Fruit fly (Drosophila melanogaster): ENCODE measurements around the gene CenG1A.

Gene CenG1A

DNA sequence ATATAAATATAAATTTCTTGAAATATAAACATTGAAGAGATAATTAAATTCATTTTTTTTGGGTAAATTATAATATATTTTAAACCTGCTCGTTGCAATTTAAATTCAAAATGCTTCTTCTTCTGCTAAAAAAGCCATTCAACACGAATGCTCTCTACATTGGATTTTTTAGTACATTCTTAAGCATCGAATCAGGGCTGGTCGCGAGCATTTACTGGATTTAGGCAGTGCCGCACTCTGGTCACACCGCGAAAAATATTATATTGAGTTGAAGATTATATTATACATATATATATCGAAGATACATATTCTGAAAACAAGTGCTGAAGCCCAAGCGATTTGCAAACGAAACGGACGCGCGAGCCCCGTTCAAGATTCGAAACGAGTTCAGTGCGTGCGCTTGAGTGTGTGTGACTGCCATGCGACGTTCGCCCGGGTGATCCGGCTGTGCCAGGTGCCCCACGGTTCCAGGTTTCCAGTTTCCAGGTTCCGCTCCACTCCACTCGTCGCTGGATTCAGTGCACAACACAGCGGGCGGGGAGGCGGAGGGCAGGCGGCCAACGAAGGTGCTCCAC is 21.7 kb upstream of the CenG1A start, which contains the start of gene Sos (continued):
- TF ChIP-seq CG14667 (GFP tag; IDR thresholded peaks at IDR 0.05): no peak

DNA sequence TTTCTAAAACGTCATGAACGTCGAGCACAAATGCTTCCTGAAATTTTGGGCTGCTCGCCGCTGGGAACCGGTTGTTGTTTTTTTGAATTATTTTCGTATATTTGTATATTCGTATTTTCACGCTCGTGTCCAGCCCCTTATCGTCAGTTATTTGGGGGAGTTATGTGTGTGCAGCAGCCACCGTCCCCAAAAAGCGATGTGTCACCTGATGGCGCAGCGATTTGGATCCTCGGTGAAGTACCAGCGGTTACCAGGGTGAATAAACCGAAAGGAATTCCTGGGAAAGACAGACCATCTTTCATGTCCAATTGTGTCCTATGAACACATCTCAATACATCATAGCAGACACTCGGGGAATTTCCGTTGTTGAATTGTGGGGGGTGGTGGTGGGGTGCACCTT is 15.2 kb upstream of the CenG1A start:
- TF ChIP-seq CG14710 (tag; optimal IDR thresholded peaks at IDR 0.05) (no peak), crol (GFP tag; IDR thresholded peaks at IDR 0.05) (0 out of 2 replicates have a peak, but pooled peaks have one; percentile 20)

DNA sequence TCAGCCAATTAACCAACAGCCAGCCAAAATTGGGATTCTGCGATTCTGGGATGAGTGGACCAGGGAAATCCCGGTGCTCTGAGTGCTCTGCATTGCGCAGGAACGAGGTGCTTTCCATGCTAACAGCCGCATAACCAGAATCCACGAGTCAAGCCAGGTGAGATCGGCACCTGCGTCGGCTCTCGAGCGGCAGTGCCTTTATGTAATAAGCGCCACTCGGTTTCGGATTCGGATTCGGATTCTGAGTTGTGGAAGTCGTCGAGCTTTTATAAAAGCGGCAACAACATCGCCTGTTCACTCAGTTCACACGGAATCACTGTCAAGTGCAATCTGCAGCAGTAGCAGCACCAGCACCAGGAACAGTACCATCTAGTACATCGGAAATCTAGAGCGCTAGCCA is 14.4 kb upstream of the CenG1A start, which contains the start of gene b:
Gene b, plus strand, starts transcription at position 301 of the 400 bp plus-strand sequence.
- TF ChIP-seq CG6272 (GFP tag; IDR thresholded peaks at IDR 0.05) (no peak), CG9932 (GFP tag; IDR thresholded peaks at IDR 0.05) (no peak), CG12659 (GFP tag; optimal IDR thresholded peaks at IDR 0.05) (no peak), knrl (GFP tag; IDR thresholded peaks at IDR 0.05; ENCODE audit: partially characterized antibody) (no peak), mirr (GFP tag; optimal IDR thresholded peaks at IDR 0.05) (no peak), CG3838 (GFP tag; optimal IDR thresholded peaks at IDR 0.05) (no peak), CG3281 (GFP tag; optimal IDR thresholded peaks at IDR 0.05) (no peak), vfl (GFP tag; optimal IDR thresholded peaks at IDR 0.05) (no peak), Ada2b (GFP tag; IDR thresholded peaks at IDR 0.05) (no peak), CG18764 (GFP tag; optimal IDR thresholded peaks at IDR 0.05) (no peak), B-H1 (GFP tag; IDR thresholded peaks at IDR 0.05) (no peak), lov (optimal IDR thresholded peaks at IDR 0.05) (no peak), lov (GFP tag; IDR thresholded peaks at IDR 0.05) (no peak), CG12744 (GFP tag; optimal IDR thresholded peaks at IDR 0.05) (no peak), CG15514 (GFP tag; optimal IDR thresholded peaks at IDR 0.05) (no peak), CTCF (GFP tag; optimal IDR thresholded peaks at IDR 0.05) (no peak), caup (GFP tag; optimal IDR thresholded peaks at IDR 0.05; ENCODE audit: severe bottlenecking) (no peak), CG16779 (GFP tag; IDR thresholded peaks at IDR 0.05) (no peak), CG18476 (GFP tag; optimal IDR thresholded peaks at IDR 0.05) (no peak), ara (GFP tag; IDR thresholded peaks at IDR 0.05) (no peak)

DNA sequence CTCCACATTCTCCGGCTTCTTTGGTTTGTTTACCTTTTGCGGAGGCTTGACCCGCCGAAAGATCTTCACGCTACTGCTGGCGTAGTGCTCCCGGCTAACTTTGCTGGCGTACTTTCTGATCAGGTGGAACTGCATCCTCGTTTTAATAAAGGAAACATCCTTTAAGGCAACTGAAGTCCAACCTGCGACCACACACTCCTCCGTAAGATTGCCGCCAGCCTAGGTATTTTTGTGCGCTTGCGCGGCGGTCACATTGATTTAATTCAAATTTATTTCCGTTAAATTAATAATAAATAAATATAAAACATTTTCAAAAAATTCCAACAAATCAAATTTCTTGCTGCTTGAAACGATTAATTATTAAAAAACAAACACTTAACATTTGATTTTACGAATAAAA is 7.8 kb upstream of the CenG1A start, which contains the start of gene PolG1:
Gene PolG1, minus strand, starts transcription at position 216 of the 400 bp plus-strand sequence.
- TF ChIP-seq crp (GFP tag; optimal IDR thresholded peaks at IDR 0.05) (no peak), Poxn (GFP tag; IDR thresholded peaks at IDR 0.05) (no peak), gfzf (GFP tag; optimal IDR thresholded peaks at IDR 0.05) (peak; percentile 66), CG6683 (GFP tag; optimal IDR thresholded peaks at IDR 0.05) (no peak), CG13287 (GFP tag; IDR thresholded peaks at IDR 0.05; ENCODE audit: partially characterized antibody) (peak; percentile 28; the same call in 1 of the 2 replicates), CG17359 (tag; optimal IDR thresholded peaks at IDR 0.05) (no peak), Eip74EF (GFP tag; optimal IDR thresholded peaks at IDR 0.05) (no peak), croc (GFP tag; conservative IDR thresholded peaks at IDR 0.05) (no peak), CG9797 (GFP tag; optimal IDR thresholded peaks at IDR 0.05) (peak; percentile 64), CG10267 (tag; optimal IDR thresholded peaks at IDR 0.05) (no peak), MBD-R2 (GFP tag; IDR thresholded peaks at IDR 0.05) (peak; percentile 58), pzg (GFP tag; optimal IDR thresholded peaks at IDR 0.05) (peak; percentile 29), Myb (GFP tag; optimal IDR thresholded peaks at IDR 0.05) (peak; percentile 81), CG34224 (GFP tag; IDR thresholded peaks at IDR 0.05; ENCODE audit: partially characterized antibody) (peak; percentile 20; the same call in 1 of the 3 replicates), amos (GFP tag; IDR thresholded peaks at IDR 0.05; ENCODE audit: partially characterized antibody) (0 out of 2 replicates have a peak, but pooled peaks have one; percentile 8), CG4617 (GFP tag; optimal IDR thresholded peaks at IDR 0.05; ENCODE audit: borderline replicate concordance) (peak; percentile 22), E2f2 (GFP tag; IDR thresholded peaks at IDR 0.05) (peak; percentile 31), CG32532 (GFP tag; IDR thresholded peaks at IDR 0.05) (no peak), CG2116 (GFP tag; optimal IDR thresholded peaks at IDR 0.05) (peak; percentile 12), Dip3 (GFP tag; optimal IDR thresholded peaks at IDR 0.05) (no peak), CG17361 (GFP tag; IDR thresholded peaks at IDR 0.05) (no peak), Dp (GFP tag; optimal IDR thresholded peaks at IDR 0.05) (peak; percentile 38), BEAF-32 (GFP tag; optimal IDR thresholded peaks at IDR 0.05) (peak; percentile 28), lilli (GFP tag; optimal IDR thresholded peaks at IDR 0.05) (no peak)

All from whole organism, embryonic.